Fruit fly (Drosophila melanogaster) whole organism, larva: Measurements from ENCODE around the gene Oatp33Eb.

Experiments
- noc ChIP-seq: fragments of 200-800 bp; sonication (Bioruptor generic); optimal IDR thresholded peaks from 3 replicates; lab custom pipeline; 2019; ENCODE audit warnings: missing biosample characterization, mild to moderate bottlenecking, missing genetic modification characterization, moderate library complexity

The Oatp33Eb gene

dm6 chr2L:12483866-12484554 is 35.7 kb downstream of the Oatp33Eb start:
- TF ChIP-seq noc, result peak; percentile 85

DNA sequence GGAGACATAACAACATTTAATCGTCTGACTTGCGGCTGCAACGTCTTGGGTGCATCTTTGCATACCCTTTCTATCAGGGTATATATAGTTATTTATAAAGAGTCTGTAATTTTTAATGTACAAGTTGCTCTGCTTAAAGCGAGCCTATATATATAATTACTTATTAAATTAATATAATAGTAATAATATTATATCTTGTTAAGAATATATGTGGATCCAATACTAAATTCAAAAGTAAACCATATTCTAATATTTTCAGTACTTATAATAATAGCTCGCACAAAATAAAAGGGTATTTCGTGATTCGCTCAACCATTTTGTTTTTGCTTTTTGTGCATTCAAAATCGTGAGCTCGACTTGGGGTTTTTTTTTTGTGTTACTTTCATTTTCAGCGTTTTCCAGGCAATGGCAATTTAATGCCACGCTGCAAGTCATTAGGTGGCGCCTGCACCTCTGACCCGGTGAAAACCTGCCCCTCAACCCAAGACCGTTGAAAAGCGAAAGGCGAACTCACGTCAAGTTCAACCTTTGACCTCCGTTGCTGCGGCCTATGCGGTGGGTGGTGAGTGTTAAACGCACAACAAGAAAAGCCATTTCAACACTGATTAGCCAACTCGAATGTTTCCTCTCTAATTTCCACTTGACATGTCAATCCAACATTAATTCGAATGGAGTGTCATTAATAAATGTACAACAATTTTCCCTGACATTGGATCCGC is 37.8 kb downstream of the Oatp33Eb start:
- TF ChIP-seq noc, result no peak

DNA sequence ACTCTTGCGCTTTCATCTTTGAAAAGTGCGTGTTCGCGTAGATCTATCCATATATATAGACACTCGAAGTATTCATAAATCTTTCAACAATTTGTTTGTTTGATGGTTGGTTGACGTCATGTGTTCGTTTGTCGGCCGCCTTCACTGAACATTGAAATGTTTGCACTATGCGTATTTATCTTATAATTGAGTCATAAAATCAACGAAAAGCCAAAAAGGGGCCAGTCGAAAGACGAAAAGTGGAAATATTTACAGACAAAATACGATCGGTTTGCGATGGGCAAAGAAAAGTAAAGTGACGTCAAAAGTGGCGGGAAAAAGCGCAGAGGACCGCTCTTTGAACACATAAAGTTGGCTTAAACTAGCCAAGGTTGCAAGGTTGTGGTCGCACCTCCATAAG is 39.0 kb downstream of the Oatp33Eb start:
- TF ChIP-seq noc, result no peak

DNA sequence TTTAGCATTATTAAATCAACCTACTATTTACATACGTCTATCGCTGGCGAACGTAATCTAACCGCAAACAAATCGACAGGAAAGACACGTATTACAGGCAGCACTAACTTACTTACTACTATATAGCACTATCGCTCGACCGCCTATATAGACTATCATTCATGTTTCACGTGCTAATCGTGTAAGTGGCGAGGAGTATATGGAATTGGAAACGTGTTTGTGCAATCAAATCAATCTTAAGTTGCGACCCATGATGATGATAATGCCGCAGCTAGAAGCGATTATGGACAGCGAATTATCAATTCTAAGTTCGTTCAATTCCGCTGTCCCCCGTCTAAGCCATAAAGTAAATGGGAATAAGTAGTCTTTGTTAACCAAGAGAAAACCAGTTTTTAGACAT is 39.5 kb downstream of the Oatp33Eb start:
- no peak for TF ChIP-seq noc

- no peak for TF ChIP-seq noc
Observed at dm6 chr2L:12489470-12489869, 41.2 kb downstream of the Oatp33Eb start.

- no peak for TF ChIP-seq noc
Observed at dm6 chr2L:12493101-12493770, 45.0 kb downstream of the Oatp33Eb start.

DNA sequence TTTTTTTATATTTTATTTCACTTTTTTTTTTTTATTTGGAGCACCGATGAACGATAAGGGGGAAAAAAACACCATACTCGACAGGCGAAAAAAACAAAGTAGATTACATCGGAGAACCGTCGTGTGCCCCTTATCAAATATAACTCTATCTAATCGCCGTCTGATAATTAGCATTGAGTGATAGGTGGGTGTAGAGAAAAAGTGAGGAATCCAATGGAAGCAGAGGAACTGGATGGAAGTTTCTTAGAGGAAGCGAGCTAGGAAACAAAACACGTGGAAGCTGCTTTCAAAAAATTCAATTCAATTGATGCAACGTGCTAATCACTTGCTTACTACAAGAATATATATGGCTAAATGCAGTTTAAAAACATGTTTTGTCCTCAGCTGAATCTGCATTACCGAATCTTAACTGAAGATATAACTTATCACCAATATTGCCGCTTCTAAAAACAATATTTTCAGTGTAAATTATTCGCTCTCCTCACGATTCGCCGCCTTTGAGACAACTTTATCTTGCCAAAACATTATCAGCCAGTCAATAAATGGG is 45.6 kb downstream of the Oatp33Eb start:
- TF ChIP-seq noc, result peak; percentile 81

DNA sequence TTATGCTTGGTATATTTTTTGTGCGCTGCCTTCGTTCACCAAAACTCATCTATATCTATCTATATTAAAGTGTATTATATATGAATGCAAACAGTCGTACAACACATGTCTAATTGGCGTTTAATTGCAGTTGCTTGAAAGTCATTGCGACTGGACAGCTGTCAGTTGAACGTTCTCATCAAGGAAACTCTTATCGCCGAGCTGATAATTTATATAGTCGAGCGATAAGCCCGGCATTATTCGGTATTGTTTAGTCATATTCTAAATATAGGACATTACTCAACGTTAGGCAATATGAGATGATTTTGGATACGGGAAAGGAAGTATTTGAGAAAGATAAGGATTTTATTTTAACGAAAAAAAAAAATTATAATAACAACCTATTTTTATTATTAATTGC is 46.9 kb downstream of the Oatp33Eb start:
- TF ChIP-seq noc, result no peak

DNA sequence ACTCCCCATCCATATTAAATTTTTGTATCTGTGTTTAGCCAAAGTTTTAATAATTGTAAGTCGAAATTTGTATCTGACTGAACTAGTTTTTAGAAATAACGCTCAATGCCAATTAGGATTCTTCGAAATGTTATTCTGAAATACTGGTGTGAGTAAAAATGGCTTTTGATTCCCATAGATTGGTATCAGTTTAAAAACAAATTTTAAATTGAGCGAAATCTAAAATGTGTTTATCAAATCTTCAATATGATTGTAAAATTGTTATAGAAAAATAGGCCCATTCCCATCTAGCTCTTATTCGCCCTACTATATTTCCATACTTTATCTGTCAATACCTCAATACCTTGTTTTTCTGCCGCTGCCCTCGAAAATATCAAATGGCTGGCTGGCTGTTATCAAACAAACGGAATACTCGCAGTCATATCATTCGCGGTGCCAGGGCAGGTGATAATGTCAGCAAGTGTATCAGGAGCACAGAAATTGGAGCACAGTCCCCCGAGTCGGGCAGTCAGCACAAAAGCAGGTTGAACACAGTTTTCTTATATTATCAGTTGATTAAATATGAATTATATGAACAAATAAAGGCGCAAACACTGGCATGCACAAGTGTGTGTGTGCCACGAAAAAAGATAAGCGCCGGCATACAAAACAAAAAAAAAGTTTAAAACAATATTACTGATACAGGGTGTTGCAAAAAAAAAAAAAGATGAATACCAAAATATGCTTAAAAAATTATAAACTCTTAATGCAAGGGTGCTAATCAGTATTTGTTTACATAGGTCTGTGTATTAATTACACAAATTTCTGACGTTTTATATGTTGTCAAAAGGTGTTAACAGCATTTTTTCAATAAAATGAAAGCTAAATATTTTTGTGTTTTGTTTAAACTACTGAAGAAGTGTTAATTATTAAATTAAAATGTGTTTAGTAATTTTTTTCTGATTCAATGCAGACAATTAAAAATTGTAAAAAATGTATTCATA is 49.3 kb downstream of the Oatp33Eb start, which contains the start of gene t-cup:
t-cup (minus strand) TSS at position 51 of the 983 bp plus-strand sequence.
- peak; percentile 94 for TF ChIP-seq noc

- TF ChIP-seq noc, result no peak
Observed at dm6 chr2L:12498538-12498937, 50.3 kb downstream of the Oatp33Eb start.

- TF ChIP-seq noc, result no peak
Observed at dm6 chr2L:12499189-12499588, 50.9 kb downstream of the Oatp33Eb start.

DNA sequence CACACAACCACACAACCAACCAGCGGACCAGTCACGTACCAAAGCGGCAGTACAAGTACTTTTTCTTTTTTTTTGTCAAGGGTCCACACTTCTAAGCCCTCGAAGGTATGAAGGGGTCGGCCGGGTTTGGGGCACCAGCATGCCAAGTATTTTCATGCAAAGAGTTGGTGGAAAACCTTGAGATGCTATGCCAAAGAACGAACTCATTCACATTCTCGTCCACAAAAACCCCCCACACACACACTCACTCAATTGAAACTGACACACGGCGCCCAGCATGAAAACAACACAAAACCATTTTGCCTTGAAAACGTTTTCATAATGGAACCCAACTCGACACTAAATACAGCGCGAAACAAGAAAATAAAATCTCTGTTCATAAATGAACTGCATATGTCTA is 52.1 kb downstream of the Oatp33Eb start:
- no peak for TF ChIP-seq noc
